Worm (Caenorhabditis elegans): Measurements from ENCODE around the gene pab-2.
A peak's percentile ranks its signal among the peaks of the same experiment; 100 is the strongest.

pab-2 gene

DNA sequence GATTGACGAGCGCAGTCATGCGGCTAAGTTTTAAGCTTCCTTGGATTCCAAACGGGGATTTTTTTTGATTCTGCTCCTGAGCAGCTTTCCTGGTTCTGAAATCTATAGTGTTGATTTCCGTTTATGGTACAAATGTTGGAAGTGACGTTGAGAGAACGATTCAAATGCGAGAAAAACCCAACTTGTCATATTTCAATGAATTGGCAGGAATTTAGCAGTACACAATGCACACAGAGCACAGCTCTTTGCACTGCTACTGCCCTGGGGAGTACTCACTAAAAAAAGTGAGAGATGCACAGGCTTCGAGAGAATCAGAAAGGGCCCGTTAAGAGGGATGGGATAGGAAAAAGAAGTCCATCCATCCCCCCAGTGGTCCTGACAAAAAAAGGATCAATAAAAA is 26.6 kb downstream of the pab-2 start, which contains the start of gene sad-1:
Gene sad-1 (minus strand): TSS at position 101 of the 400 bp plus-strand sequence.
- TF ChIP-seq hmg-1.1 (GFP tag; IDR thresholded peaks at IDR 0.05) (peak; percentile 43; the same call in 1 of the 2 replicates), madf-5 (GFP tag; IDR thresholded peaks at IDR 0.05) (no peak), dve-1 (tag; optimal IDR thresholded peaks at IDR 0.05; ENCODE audit: insufficient read depth) (no peak), dmd-9 (GFP tag; IDR thresholded peaks at IDR 0.05) (0 out of 2 replicates have a peak, but pooled peaks have one; percentile 40), ceh-20 (GFP tag; IDR thresholded peaks at IDR 0.05) (no peak), T20F7.1 (GFP tag; optimal IDR thresholded peaks at IDR 0.05) (no peak), daf-12 (tag; optimal IDR thresholded peaks at IDR 0.05) (no peak), aha-1 (tag) (peak; percentile 53), R02D3.7 (tag; optimal IDR thresholded peaks at IDR 0.05) (no peak), unc-130 (GFP tag; optimal IDR thresholded peaks at IDR 0.05) (no peak), F49E8.2 (tag; optimal IDR thresholded peaks at IDR 0.05; ENCODE audit: borderline replicate concordance) (no peak)

ce11 chrX:13499923-13500322 is 27.3 kb downstream of the pab-2 start:
- TF ChIP-seq ztf-7 (tag; optimal IDR thresholded peaks at IDR 0.05) = no peak
- peak; percentile 42 for TF ChIP-seq hlh-30 (tag; optimal IDR thresholded peaks at IDR 0.05; ENCODE audit: insufficient read depth)

DNA sequence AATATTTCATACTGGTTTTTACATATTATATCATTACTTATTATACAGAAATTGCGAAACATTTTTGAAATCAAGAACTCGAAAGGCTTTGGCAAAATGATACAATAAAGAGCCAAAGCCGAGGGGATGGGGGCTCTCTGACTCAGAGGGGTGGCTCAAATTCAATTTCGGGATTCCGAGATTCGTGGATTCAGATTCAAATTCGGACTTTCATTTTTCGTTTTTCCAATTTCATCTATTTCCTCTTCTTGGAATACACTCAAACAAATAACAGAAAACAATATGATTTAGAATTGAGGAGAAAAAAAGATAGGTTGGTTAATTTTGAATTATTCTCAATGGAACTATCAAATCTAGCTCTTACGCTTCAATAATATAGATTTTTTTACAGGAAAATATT is 28.1 kb downstream of the pab-2 start:
- TF ChIP-seq ctbp-1 (GFP tag; IDR thresholded peaks at IDR 0.05) (0 out of 2 replicates have a peak, but pooled peaks have one; percentile 25), ces-1 (GFP tag; optimal IDR thresholded peaks at IDR 0.05) (peak; percentile 76), lsy-2 (tag; optimal IDR thresholded peaks at IDR 0.05) (peak in 1 of 2 experiments; percentile 5), spr-3 (GFP tag; optimal IDR thresholded peaks at IDR 0.05) (no peak), fkh-10 (GFP tag; optimal IDR thresholded peaks at IDR 0.05) (peak; percentile 71)

ce11 chrX:13493762-13494161 is 33.5 kb downstream of the pab-2 start:
- TF ChIP-seq unc-62 (GFP tag; optimal IDR thresholded peaks at IDR 0.05 in 1 of 2) (peak in 1 of 2 experiments; percentile 96), unc-62 (tag; optimal IDR thresholded peaks at IDR 0.05) (no peak), zip-2 (tag; optimal IDR thresholded peaks at IDR 0.05) (no peak), spr-1 (tag; optimal IDR thresholded peaks at IDR 0.05) (no peak), lin-15B (tag; optimal IDR thresholded peaks at IDR 0.05) (no peak), daf-12 (tag; optimal IDR thresholded peaks at IDR 0.05) (no peak), snpc-4 (tag; optimal IDR thresholded peaks at IDR 0.05) (no peak), lim-7 (GFP tag; IDR thresholded peaks at IDR 0.05) (no peak), hmg-1.1 (GFP tag; IDR thresholded peaks at IDR 0.05) (peak; percentile 46; the same call in 1 of the 2 replicates), ctbp-1 (GFP tag; IDR thresholded peaks at IDR 0.05) (0 out of 2 replicates have a peak, but pooled peaks have one; percentile 20)

DNA sequence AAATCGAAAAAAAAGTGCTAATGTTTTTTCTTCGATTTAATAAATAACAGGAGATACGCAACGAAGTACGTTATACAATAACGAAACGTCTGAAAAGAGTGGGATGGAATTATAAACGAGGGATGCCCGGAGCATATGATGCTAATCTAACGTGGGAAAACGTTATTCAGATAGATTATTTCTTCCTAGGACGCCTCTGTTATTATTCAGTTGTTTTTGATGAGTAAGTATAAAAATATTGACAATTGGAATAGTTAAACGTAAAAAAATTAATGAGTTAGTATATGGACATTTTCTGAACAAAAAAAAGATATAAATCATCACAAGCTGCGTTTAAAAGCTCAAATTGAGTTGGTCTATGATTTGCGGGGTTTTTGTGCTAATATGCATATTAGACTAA is 42.4 kb downstream of the pab-2 start, which contains the start of gene srd-51:
Gene srd-51 (minus strand): TSS at position 101 of the 400 bp plus-strand sequence.
- TF ChIP-seq D1046.2 (GFP tag; IDR thresholded peaks at IDR 0.05) (no peak), arid-1 (GFP tag; conservative IDR thresholded peaks at IDR 0.05) (no peak), ZK546.5 (tag; optimal IDR thresholded peaks at IDR 0.05) (no peak), madf-5 (GFP tag; IDR thresholded peaks at IDR 0.05) (no peak), ama-1 (optimal IDR thresholded peaks at IDR 0.05) (no peak), set-16 (GFP tag; IDR thresholded peaks at IDR 0.05) (no peak), nhr-237 (tag; optimal IDR thresholded peaks at IDR 0.05) (no peak), daf-19 (GFP tag; conservative IDR thresholded peaks at IDR 0.05) (no peak), R02D3.7 (tag; optimal IDR thresholded peaks at IDR 0.05) (no peak), lim-7 (GFP tag; IDR thresholded peaks at IDR 0.05) (no peak), sdz-12 (GFP tag; optimal IDR thresholded peaks at IDR 0.05) (no peak), rbr-2 (tag; optimal IDR thresholded peaks at IDR 0.05) (no peak), lin-15B (tag; optimal IDR thresholded peaks at IDR 0.05) (no peak)
